Worm (Caenorhabditis elegans) whole organism, young adult: ENCODE data around the gene clc-28.
"Not testable (repeated sequence)": the region's sequence is repeated elsewhere in the genome, so short reads cannot be mapped to it uniquely, and the experiment has no call there.

Experiments
- F23B12.7 ChIP-seq: sonication (generic microtip); optimal IDR thresholded peaks from 2 replicates; lab custom pipeline; 2017; ENCODE audit warnings: missing genetic modification characterization, mild to moderate bottlenecking, missing compliant biosample characterization, antibody characterized with exemption, moderate library complexity; ENCODE audit not compliant: insufficient read depth
- F37B4.10 ChIP-seq: fragments of 200-800 bp; sonication (Bioruptor generic); IDR thresholded peaks from 2 replicates; pipeline ENCODE4 v1.3.6; 2022; ENCODE audit warnings: missing genetic modification characterization, missing compliant biosample characterization
- F52B5.7 ChIP-seq: sonication (generic microtip); optimal IDR thresholded peaks from 2 replicates; lab custom pipeline; 2016; ENCODE audit warnings: mild to moderate bottlenecking, missing genetic modification characterization, missing compliant biosample characterization
- K12H6.12 ChIP-seq: fragments of 200-800 bp; sonication (Bioruptor generic); optimal IDR thresholded peaks from 2 replicates; lab custom pipeline; 2018; ENCODE audit warnings: mild to moderate bottlenecking, missing genetic modification characterization, missing compliant biosample characterization
- Y53G8AR.9 ChIP-seq: fragments of 200-800 bp; sonication (Bioruptor generic); conservative IDR thresholded peaks from 2 replicates; pipeline ENCODE4 v1.3.6; 2022; ENCODE audit warnings: missing genetic modification reagents, missing genetic modification characterization, missing compliant biosample characterization
- Y79H2A.3 ChIP-seq: fragments of 200-800 bp; sonication (Bioruptor generic); conservative IDR thresholded peaks from 2 replicates; pipeline ENCODE4 v1.3.6; 2022; ENCODE audit warnings: missing genetic modification reagents, missing genetic modification characterization, missing compliant biosample characterization
- ZK185.1 ChIP-seq: sonication (generic microtip); optimal IDR thresholded peaks from 2 replicates; lab custom pipeline; 2016; ENCODE audit warnings: mild to moderate bottlenecking, missing genetic modification characterization, missing compliant biosample characterization; ENCODE audit not compliant: poor library complexity, severe bottlenecking
- ama-1 ChIP-seq, 3 experiments: fragments of 150-350 bp in 1 of 3; sonication (generic microtip) in 2 of 3; optimal IDR thresholded peaks; 2 replicates each; lab custom pipeline; 2014 to 2018; ENCODE audit warnings: missing biosample characterization in 2 of 3, missing genetic modification characterization in 2 of 3, missing genetic modification reagents in 2 of 3
- aptf-2 ChIP-seq: fragments of 200-800 bp; sonication (Bioruptor generic); conservative IDR thresholded peaks from 2 replicates; pipeline ENCODE4 v1.3.6; 2022; ENCODE audit warnings: missing genetic modification reagents, missing genetic modification characterization, missing compliant biosample characterization
- attf-3 ChIP-seq: fragments of 200-800 bp; sonication (Bioruptor generic); conservative IDR thresholded peaks from 2 replicates; pipeline ENCODE4 v1.3.6; 2022; ENCODE audit warnings: missing genetic modification reagents, missing genetic modification characterization, missing compliant biosample characterization
- bed-1 ChIP-seq: fragments of 200-800 bp; sonication (Bioruptor generic); IDR thresholded peaks from 2 replicates; pipeline ENCODE4 v1.3.6; 2022; ENCODE audit warnings: missing genetic modification reagents, missing genetic modification characterization, missing compliant biosample characterization
- ceh-27 ChIP-seq: fragments of 200-800 bp; sonication (Bioruptor generic); optimal IDR thresholded peaks from 2 replicates; lab custom pipeline; 2018; ENCODE audit warnings: mild to moderate bottlenecking, missing genetic modification characterization, moderate library complexity, missing compliant biosample characterization
- ceh-58 ChIP-seq: fragments of 200-800 bp; sonication (Bioruptor generic); IDR thresholded peaks from 2 replicates; pipeline ENCODE4 v1.3.6; 2022; ENCODE audit warnings: missing genetic modification characterization, missing compliant biosample characterization
- ceh-79 ChIP-seq: sonication (generic microtip); optimal IDR thresholded peaks from 2 replicates; lab custom pipeline; 2017; ENCODE audit warnings: mild to moderate bottlenecking, missing genetic modification characterization, missing compliant biosample characterization
- ceh-91 ChIP-seq: fragments of 200-800 bp; sonication (Bioruptor generic); IDR thresholded peaks from 2 replicates; pipeline ENCODE4 v1.3.6; 2022; ENCODE audit warnings: missing genetic modification reagents, missing genetic modification characterization, missing compliant biosample characterization
- chd-7 ChIP-seq: sonication (generic microtip); optimal IDR thresholded peaks from 2 replicates; lab custom pipeline; 2016; ENCODE audit warnings: mild to moderate bottlenecking, missing genetic modification characterization, moderate library complexity, missing compliant biosample characterization
- efl-1 ChIP-seq: fragments of 150-350 bp; optimal IDR thresholded peaks from 2 replicates; lab custom pipeline; 2014; ENCODE audit warnings: missing biosample characterization, missing genetic modification reagents, missing genetic modification characterization
- ekl-4 ChIP-seq: fragments of 200-800 bp; sonication (Bioruptor generic); IDR thresholded peaks from 2 replicates; pipeline ENCODE4 v1.3.6; 2022; ENCODE audit warnings: missing genetic modification reagents, missing genetic modification characterization, missing compliant biosample characterization
- fkh-3 ChIP-seq: sonication (generic microtip); optimal IDR thresholded peaks from 2 replicates; lab custom pipeline; 2016; ENCODE audit warnings: mild to moderate bottlenecking, missing genetic modification characterization, missing compliant biosample characterization
- hlh-12 ChIP-seq: sonication (generic microtip); optimal IDR thresholded peaks from 2 replicates; lab custom pipeline; 2016; ENCODE audit warnings: missing genetic modification characterization, missing compliant biosample characterization
- hmg-1.2 ChIP-seq: fragments of 200-800 bp; sonication (Bioruptor generic); IDR thresholded peaks from 2 replicates; pipeline ENCODE4 v1.3.6; 2022; ENCODE audit warnings: missing genetic modification reagents, missing genetic modification characterization, missing compliant biosample characterization
- lin-40 ChIP-seq: sonication (generic microtip); optimal IDR thresholded peaks from 2 replicates; lab custom pipeline; 2016; ENCODE audit warnings: missing genetic modification characterization, mild to moderate bottlenecking, missing compliant biosample characterization, missing genotype, missing genetic modification reagents
- lin-54 ChIP-seq: fragments of 200-800 bp; sonication (Bioruptor generic); optimal IDR thresholded peaks from 2 replicates; lab custom pipeline; 2018; ENCODE audit warnings: mild to moderate bottlenecking, missing genetic modification characterization, missing compliant biosample characterization
- madf-6 ChIP-seq: fragments of 200-800 bp; sonication (Bioruptor generic); IDR thresholded peaks from 2 replicates; pipeline ENCODE4 v1.3.6; 2022; ENCODE audit warnings: missing genetic modification reagents, missing genetic modification characterization, missing compliant biosample characterization
- mxl-1 ChIP-seq: sonication (generic microtip); optimal IDR thresholded peaks from 2 replicates; lab custom pipeline; 2016; ENCODE audit warnings: missing genetic modification characterization, missing compliant biosample characterization
- nhr-27 ChIP-seq: fragments of 200-800 bp; sonication (Bioruptor generic); optimal IDR thresholded peaks from 2 replicates; lab custom pipeline; 2018; ENCODE audit warnings: mild to moderate bottlenecking, missing genetic modification characterization, moderate library complexity, missing compliant biosample characterization
- nhr-80 ChIP-seq: sonication (generic microtip); optimal IDR thresholded peaks from 2 replicates; lab custom pipeline; 2016; ENCODE audit warnings: missing genetic modification characterization, missing compliant biosample characterization
- rcor-1 ChIP-seq: fragments of 200-800 bp; sonication (Bioruptor generic); IDR thresholded peaks from 2 replicates; pipeline ENCODE4 v1.3.6; 2022; ENCODE audit warnings: missing genetic modification reagents, missing genetic modification characterization, missing compliant biosample characterization
- sdz-38 ChIP-seq: sonication (generic microtip); optimal IDR thresholded peaks from 2 replicates; lab custom pipeline; 2016; ENCODE audit warnings: missing genotype, missing genetic modification characterization, missing compliant biosample characterization
- tbp1 ChIP-seq: fragments of 200-800 bp; sonication (Bioruptor generic); optimal IDR thresholded peaks from 2 replicates; lab custom pipeline; 2018; ENCODE audit warnings: mild to moderate bottlenecking, missing genetic modification characterization, missing compliant biosample characterization
- unc-130 ChIP-seq: sonication (generic microtip); optimal IDR thresholded peaks from 2 replicates; lab custom pipeline; 2016; ENCODE audit warnings: missing genetic modification reagents, missing genetic modification characterization, missing compliant biosample characterization
- ztf-28 ChIP-seq: fragments of 200-800 bp; sonication (Bioruptor generic); IDR thresholded peaks from 2 replicates; pipeline ENCODE4 v1.3.6; 2022; ENCODE audit warnings: missing genetic modification reagents, missing genetic modification characterization, missing compliant biosample characterization

The clc-28 gene

DNA sequence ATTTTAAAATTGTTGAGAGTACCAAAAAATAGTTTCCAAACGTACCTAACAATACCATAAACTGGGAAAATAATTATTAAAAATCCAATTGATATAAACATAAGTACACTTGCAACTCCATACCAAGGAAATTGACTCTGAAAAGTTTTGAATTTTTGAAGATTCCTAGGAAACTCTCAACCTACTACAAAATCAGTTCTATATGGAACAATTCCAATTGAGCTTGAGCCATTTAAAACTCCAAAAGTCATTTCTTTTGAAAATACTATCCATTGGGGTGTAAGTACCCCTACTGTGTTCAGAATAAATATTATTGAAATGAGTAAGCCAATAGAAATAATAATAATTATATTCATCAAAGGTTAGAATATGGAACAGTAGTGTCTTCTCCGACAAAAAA lies at the start of gene clc-28:
TSS of gene clc-28 (minus strand) at position 101 of the 400 bp plus-strand sequence.
- TF ChIP-seq hlh-12; F52B5.7 (tag; lab: Kevin White, UChicago); lin-54 (GFP tag; lab: Kevin White, UChicago): not testable (repeated sequence)

DNA sequence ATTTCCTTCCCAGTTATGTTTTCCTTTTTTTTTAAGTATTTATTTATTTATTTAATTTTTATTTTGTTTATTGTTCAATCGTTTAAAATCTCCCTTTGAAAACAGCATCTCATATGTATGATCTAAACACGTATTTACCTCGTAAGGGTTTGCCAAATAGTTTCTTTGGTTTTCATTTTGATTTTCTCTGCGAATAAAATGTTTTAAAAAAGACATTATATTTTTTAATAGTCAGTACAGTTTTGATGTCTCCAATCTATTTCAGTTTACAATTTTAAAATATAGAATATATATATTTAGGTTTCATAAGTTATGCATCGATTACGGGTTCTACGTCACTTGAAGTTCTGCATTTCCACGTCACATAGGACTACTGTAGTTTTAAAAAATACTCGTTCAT lies 41.4 kb upstream of the clc-28 start, which contains the start of gene R05D3.12:
TSS of gene R05D3.12 (plus strand) at position 301 of the 400 bp plus-strand sequence.
- TF ChIP-seq lin-40 = no peak
- 0 out of 2 replicates have a peak, but pooled peaks have one; percentile 16 for TF ChIP-seq Y53G8AR.9 (GFP tag; lab: Robert Waterston, UW)
- TF ChIP-seq madf-6 (GFP tag; lab: Robert Waterston, UW) = peak; percentile 27; the same call in 1 of the 2 replicates
- TF ChIP-seq fkh-3 (tag; lab: Kevin White, UChicago) = no peak
- no peak for TF ChIP-seq efl-1
- no peak for TF ChIP-seq K12H6.12 (tag; lab: Kevin White, UChicago)
- TF ChIP-seq, all 124 proteins: peak for 2

DNA sequence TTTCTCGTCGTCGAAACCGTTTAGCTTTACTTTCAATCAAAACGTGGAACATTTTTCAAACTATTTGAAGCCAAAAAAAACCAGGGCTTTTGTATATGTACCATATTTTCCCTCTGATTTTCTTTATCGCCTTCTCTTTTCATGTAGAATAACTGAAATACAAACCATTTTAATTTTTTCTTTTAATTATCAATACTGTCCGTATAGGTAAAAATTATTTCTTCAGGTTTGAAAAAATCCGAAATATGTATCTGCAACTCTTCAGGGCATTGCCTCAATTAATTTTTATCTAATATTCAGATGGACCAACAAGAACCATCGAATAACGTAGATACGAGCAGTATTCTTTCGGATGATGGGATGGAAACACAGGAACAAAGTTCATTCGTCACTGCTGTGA lies 35.7 kb upstream of the clc-28 start, which contains the start of gene met-2:
TSS of gene met-2 (plus strand) at position 301 of the 400 bp plus-strand sequence.
- TF ChIP-seq bed-1 (GFP tag; lab: Robert Waterston, UW) = no peak
- TF ChIP-seq ZK185.1 = no peak
- no peak for TF ChIP-seq nhr-80
- TF ChIP-seq ceh-58 (GFP tag; lab: Robert Waterston, UW) = no peak
- no peak for TF ChIP-seq unc-130
- peak; percentile 16; the same call in 1 of the 2 replicates for TF ChIP-seq hmg-1.2 (GFP tag; lab: Robert Waterston, UW)
- no peak for TF ChIP-seq F23B12.7 (tag; lab: Kevin White, UChicago)
- no peak for TF ChIP-seq ama-1 (optimal IDR thresholded peaks at IDR 0.05; lab: Kevin White, UChicago)
- peak in 1 of 2 experiments; percentile 38 for TF ChIP-seq ama-1 (GFP tag; optimal IDR thresholded peaks at IDR 0.05; lab: Kevin White, UChicago)
- no peak for TF ChIP-seq ceh-91 (GFP tag; lab: Robert Waterston, UW)
- no peak for TF ChIP-seq F37B4.10 (GFP tag; lab: Robert Waterston, UW)

- TF ChIP-seq mxl-1 (tag; lab: Kevin White, UChicago) (no peak), Y79H2A.3 (GFP tag; lab: Robert Waterston, UW) (no peak), aptf-2 (GFP tag; lab: Robert Waterston, UW) (no peak), nhr-27 (no peak), ceh-27 (GFP tag; lab: Kevin White, UChicago) (no peak), chd-7 (tag; lab: Kevin White, UChicago) (no peak), attf-3 (GFP tag; lab: Robert Waterston, UW) (no peak), tbp1 (GFP tag; lab: Kevin White, UChicago) (no peak), rcor-1 (GFP tag; lab: Robert Waterston, UW) (no peak), lin-40 (no peak), ceh-79 (no peak), ztf-28 (GFP tag; lab: Robert Waterston, UW) (no peak), ekl-4 (no peak; the same call in 1 of the 2 replicates), Y53G8AR.9 (GFP tag; lab: Robert Waterston, UW) (no peak), sdz-38 (tag; lab: Kevin White, UChicago) (no peak)
These were observed 32.5 kb upstream of the clc-28 start, which contains the start of gene lmbr-1 for ce11 chrIII:8371595-8372305. TSS of gene lmbr-1 (plus strand) at chrIII:8372255.
